Worm (Caenorhabditis elegans) whole organism, early embryonic: Measurements from ENCODE around the gene slc-25A29.

ENCODE experiments used
- B0310.2 ChIP-seq: sonication (generic microtip); optimal IDR thresholded peaks from 2 replicates; lab custom pipeline; 2016; ENCODE audit warnings: mild to moderate bottlenecking, missing genetic modification characterization, missing compliant biosample characterization
- F13C5.2 ChIP-seq: sonication (generic microtip); optimal IDR thresholded peaks from 2 replicates; lab custom pipeline; 2017; ENCODE audit warnings: mild to moderate bottlenecking, missing genetic modification characterization, inconsistent platforms, missing compliant biosample characterization
- aly-1 ChIP-seq: sonication (generic microtip); optimal IDR thresholded peaks from 2 replicates; lab custom pipeline; 2016; ENCODE audit warnings: missing genetic modification characterization, missing compliant biosample characterization
- ama-1 ChIP-seq: fragments of 150-350 bp; optimal IDR thresholded peaks from 2 replicates; lab custom pipeline; 2014
- ceh-13 ChIP-seq: fragments of 200-800 bp; sonication (Bioruptor generic); optimal IDR thresholded peaks from 2 replicates; lab custom pipeline; 2018; ENCODE audit warnings: mild to moderate bottlenecking, missing genetic modification characterization, missing compliant biosample characterization
- ceh-36 ChIP-seq: sonication (generic microtip); optimal IDR thresholded peaks from 2 replicates; lab custom pipeline; 2016; ENCODE audit warnings: missing genetic modification characterization, inconsistent platforms, missing compliant biosample characterization
- ets-7 ChIP-seq: sonication (generic microtip); optimal IDR thresholded peaks from 2 replicates; lab custom pipeline; 2016; ENCODE audit warnings: missing genotype, missing genetic modification characterization, missing compliant biosample characterization
- flt-1 ChIP-seq: fragments of 200-800 bp; sonication (Bioruptor generic); IDR thresholded peaks from 2 replicates; pipeline ENCODE4 v1.3.6; 2022; ENCODE audit warnings: missing genetic modification characterization, missing compliant biosample characterization
- hmbx-1 ChIP-seq: sonication (generic microtip); optimal IDR thresholded peaks from 2 replicates; lab custom pipeline; 2016; ENCODE audit warnings: mild to moderate bottlenecking, missing genetic modification characterization, missing compliant biosample characterization
- hmg-4 ChIP-seq: fragments of 200-800 bp; sonication (Bioruptor generic); optimal IDR thresholded peaks from 2 replicates; lab custom pipeline; 2018; ENCODE audit warnings: mild to moderate bottlenecking, missing genetic modification characterization, missing compliant biosample characterization
- hnd-1 ChIP-seq: sonication (generic microtip); optimal IDR thresholded peaks from 2 replicates; lab custom pipeline; 2016; ENCODE audit warnings: missing genetic modification characterization, missing compliant biosample characterization
- pes-1 ChIP-seq: fragments of 200-800 bp; sonication (Bioruptor generic); IDR thresholded peaks from 2 replicates; pipeline ENCODE4 v1.3.6; 2022; ENCODE audit warnings: missing genetic modification reagents, missing genetic modification characterization, missing compliant biosample characterization
- scrt-1 ChIP-seq: fragments of 200-800 bp; sonication (Bioruptor generic); IDR thresholded peaks from 2 replicates; pipeline ENCODE4 v1.3.6; 2022; ENCODE audit warnings: missing genetic modification characterization, missing compliant biosample characterization
- sea-1 ChIP-seq: fragments of 200-800 bp; sonication (Bioruptor generic); conservative IDR thresholded peaks from 2 replicates; pipeline ENCODE4 v1.3.6; 2022; ENCODE audit warnings: missing genetic modification characterization, missing compliant biosample characterization
- tbx-11 ChIP-seq: fragments of 200-800 bp; sonication (Bioruptor generic); IDR thresholded peaks from 2 replicates; pipeline ENCODE4 v1.3.6; 2022; ENCODE audit warnings: missing genetic modification characterization, missing compliant biosample characterization
- tbx-37 ChIP-seq: fragments of 200-800 bp; sonication (Bioruptor generic); conservative IDR thresholded peaks from 2 replicates; pipeline ENCODE4 v1.3.6; 2022; ENCODE audit warnings: missing genetic modification reagents, missing genetic modification characterization, missing compliant biosample characterization
- tra-4 ChIP-seq: sonication (generic microtip); optimal IDR thresholded peaks from 2 replicates; lab custom pipeline; 2017; ENCODE audit warnings: missing genetic modification characterization, missing compliant biosample characterization

The slc-25A29 gene

DNA sequence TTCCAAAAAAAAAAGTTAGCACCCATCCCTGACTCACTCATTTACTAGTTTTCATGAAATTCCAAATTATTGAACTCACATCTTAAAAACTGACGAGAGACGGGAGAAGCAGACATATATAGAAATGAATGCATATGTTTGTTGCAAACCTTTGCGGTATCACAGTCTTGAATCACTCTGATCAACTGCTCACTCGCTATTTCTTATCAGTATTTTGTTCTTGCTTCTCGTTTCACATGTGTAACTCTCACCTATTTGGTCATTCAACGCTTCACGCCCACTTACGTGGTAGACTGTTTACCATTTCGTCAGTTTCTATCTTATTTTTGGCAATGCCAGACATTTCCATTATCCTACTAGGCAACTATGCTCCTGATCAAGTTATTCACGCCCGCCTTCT lies 17.2 kb downstream of the slc-25A29 start, which contains the start of gene C54G10.1:
Gene C54G10.1, plus strand, starts transcription at position 333 of the 400 bp plus-strand sequence.
- TF ChIP-seq hmg-4 (GFP tag; lab: Kevin White, UChicago) (no peak), ama-1 (lab: Kevin White, UChicago) (no peak), ceh-13 (GFP tag; lab: Kevin White, UChicago) (no peak), sea-1 (GFP tag; lab: Robert Waterston, UW) (no peak), ceh-36 (no peak), B0310.2 (tag; lab: Kevin White, UChicago) (no peak), tbx-11 (GFP tag; lab: Robert Waterston, UW) (no peak), hmbx-1 (tag; lab: Kevin White, UChicago) (no peak), tra-4 (tag; lab: Kevin White, UChicago) (no peak), aly-1 (tag; lab: Kevin White, UChicago) (no peak), scrt-1 (GFP tag; lab: Robert Waterston, UW) (no peak), F13C5.2 (tag; lab: Kevin White, UChicago) (no peak), ets-7 (tag; lab: Kevin White, UChicago) (no peak), flt-1 (GFP tag; lab: Robert Waterston, UW) (no peak), pes-1 (GFP tag; lab: Robert Waterston, UW) (no peak), tbx-37 (GFP tag; lab: Robert Waterston, UW) (no peak), hnd-1 (tag; lab: Kevin White, UChicago) (no peak)

DNA sequence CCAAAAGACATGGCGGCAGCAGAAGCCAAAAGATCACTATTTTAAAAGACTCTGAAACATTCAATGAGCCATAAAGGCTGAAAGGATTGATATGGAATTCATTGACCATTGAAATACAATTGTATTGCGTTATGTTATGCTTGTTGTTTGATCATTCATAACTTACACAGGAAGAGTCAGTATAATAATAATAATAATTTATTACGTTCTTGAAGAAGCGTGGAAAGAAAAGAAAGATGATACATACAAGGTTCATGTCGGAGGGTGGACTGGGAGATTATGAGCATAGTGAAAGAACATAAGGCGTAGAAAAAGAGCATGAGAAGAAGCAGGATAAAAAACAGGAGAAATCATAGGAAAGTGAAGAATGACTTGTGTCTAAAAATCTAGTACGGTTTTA lies 17.9 kb downstream of the slc-25A29 start, which contains the start of gene F43D2.7:
Gene F43D2.7, minus strand, starts transcription at position 101 of the 400 bp plus-strand sequence.
- TF ChIP-seq tbx-37 (GFP tag; lab: Robert Waterston, UW) = no peak
- no peak for TF ChIP-seq F13C5.2 (tag; lab: Kevin White, UChicago)

DNA sequence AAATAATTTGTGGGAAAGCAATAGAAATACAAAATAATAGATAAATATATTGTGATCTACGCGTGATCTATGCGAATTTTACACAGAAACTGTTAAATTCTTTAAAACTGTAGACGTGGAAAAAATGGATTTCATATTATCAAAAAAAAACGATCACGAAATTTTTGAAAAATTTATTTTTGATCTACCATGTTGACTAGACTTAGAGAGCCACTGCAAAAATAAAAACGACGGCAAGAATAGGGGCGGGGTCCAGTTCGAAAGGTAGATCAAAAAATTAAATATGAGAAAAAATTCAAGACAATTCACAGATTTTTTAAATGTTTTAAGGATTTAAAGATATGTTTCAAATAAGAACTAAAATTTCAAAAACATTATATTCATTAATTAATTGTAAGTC lies 19.9 kb downstream of the slc-25A29 start:
- no peak for TF ChIP-seq ama-1 (lab: Kevin White, UChicago)
- no peak for TF ChIP-seq tbx-11 (GFP tag; lab: Robert Waterston, UW)
- TF ChIP-seq scrt-1 (GFP tag; lab: Robert Waterston, UW) = no peak
- no peak for TF ChIP-seq hnd-1 (tag; lab: Kevin White, UChicago)
- no peak for TF ChIP-seq ceh-36
- TF ChIP-seq hmbx-1 (tag; lab: Kevin White, UChicago) = no peak
- no peak for TF ChIP-seq flt-1 (GFP tag; lab: Robert Waterston, UW)
- TF ChIP-seq aly-1 (tag; lab: Kevin White, UChicago) = no peak
- no peak for TF ChIP-seq F13C5.2 (tag; lab: Kevin White, UChicago)
- TF ChIP-seq sea-1 (GFP tag; lab: Robert Waterston, UW) = no peak
- no peak for TF ChIP-seq tra-4 (tag; lab: Kevin White, UChicago)
- no peak for TF ChIP-seq hmg-4 (GFP tag; lab: Kevin White, UChicago)
- TF ChIP-seq ets-7 (tag; lab: Kevin White, UChicago) = no peak

- TF ChIP-seq hmg-4 (GFP tag; lab: Kevin White, UChicago) (no peak), tbx-37 (GFP tag; lab: Robert Waterston, UW) (no peak), scrt-1 (GFP tag; lab: Robert Waterston, UW) (no peak), ceh-13 (GFP tag; lab: Kevin White, UChicago) (no peak)
These were observed 22.9 kb downstream of the slc-25A29 start, which contains the start of gene F43D2.6 for ce11 chrV:14635119-14635518. TSS of gene F43D2.6 (minus strand) at chrV:14635180.

- TF ChIP-seq tbx-11 (GFP tag; lab: Robert Waterston, UW) = no peak
- no peak for TF ChIP-seq ets-7 (tag; lab: Kevin White, UChicago)
- TF ChIP-seq aly-1 (tag; lab: Kevin White, UChicago) = no peak
- no peak for TF ChIP-seq scrt-1 (GFP tag; lab: Robert Waterston, UW)
- TF ChIP-seq tbx-37 (GFP tag; lab: Robert Waterston, UW) = no peak
- no peak for TF ChIP-seq ama-1 (lab: Kevin White, UChicago)
- TF ChIP-seq hmg-4 (GFP tag; lab: Kevin White, UChicago) = no peak
These were observed 24.7 kb downstream of the slc-25A29 start for ce11 chrV:14633319-14633718.

ce11 chrV:14631588-14631987 lies 26.4 kb downstream of the slc-25A29 start, which contains the start of gene F43D2.3:
TSS of gene F43D2.3 (plus strand) at chrV:14631888.
- TF ChIP-seq scrt-1 (GFP tag; lab: Robert Waterston, UW) (no peak), ets-7 (tag; lab: Kevin White, UChicago) (no peak), ceh-13 (GFP tag; lab: Kevin White, UChicago) (no peak), flt-1 (GFP tag; lab: Robert Waterston, UW) (no peak), tbx-37 (GFP tag; lab: Robert Waterston, UW) (no peak), B0310.2 (tag; lab: Kevin White, UChicago) (no peak), aly-1 (tag; lab: Kevin White, UChicago) (no peak), hmg-4 (GFP tag; lab: Kevin White, UChicago) (no peak), hnd-1 (tag; lab: Kevin White, UChicago) (no peak), ama-1 (lab: Kevin White, UChicago) (no peak), hmbx-1 (tag; lab: Kevin White, UChicago) (no peak), pes-1 (GFP tag; lab: Robert Waterston, UW) (no peak), tra-4 (tag; lab: Kevin White, UChicago) (no peak)

DNA sequence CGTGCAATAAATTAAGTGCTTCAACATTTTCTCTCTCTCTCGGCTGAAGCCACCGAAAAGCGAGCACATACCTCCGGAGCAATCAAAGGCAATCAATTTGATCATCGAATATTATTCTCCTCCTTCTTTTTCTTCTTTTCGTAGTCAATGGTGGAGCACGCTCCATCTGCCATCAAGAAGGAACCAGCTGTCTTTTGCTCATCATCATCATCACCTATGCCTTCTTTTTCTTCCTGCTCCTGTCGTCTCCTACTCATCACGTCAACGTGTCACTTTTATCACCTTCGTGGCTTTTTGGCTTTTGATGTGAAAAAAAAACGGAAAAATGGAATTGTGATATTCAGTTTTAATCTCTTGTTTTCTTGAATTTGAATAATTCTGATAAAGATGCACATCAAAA lies 32.3 kb downstream of the slc-25A29 start:
- no peak for TF ChIP-seq pes-1 (GFP tag; lab: Robert Waterston, UW)
- no peak for TF ChIP-seq hmbx-1 (tag; lab: Kevin White, UChicago)
- TF ChIP-seq ets-7 (tag; lab: Kevin White, UChicago) = no peak
- no peak for TF ChIP-seq flt-1 (GFP tag; lab: Robert Waterston, UW)
- no peak for TF ChIP-seq B0310.2 (tag; lab: Kevin White, UChicago)
- no peak for TF ChIP-seq aly-1 (tag; lab: Kevin White, UChicago)
- no peak for TF ChIP-seq hnd-1 (tag; lab: Kevin White, UChicago)
- no peak for TF ChIP-seq tbx-11 (GFP tag; lab: Robert Waterston, UW)
- TF ChIP-seq sea-1 (GFP tag; lab: Robert Waterston, UW) = no peak
- TF ChIP-seq ceh-36 = no peak
- TF ChIP-seq F13C5.2 (tag; lab: Kevin White, UChicago) = no peak
- TF ChIP-seq ceh-13 (GFP tag; lab: Kevin White, UChicago) = no peak
- TF ChIP-seq scrt-1 (GFP tag; lab: Robert Waterston, UW) = no peak
